Worm (Caenorhabditis elegans): ENCODE results near the gene htp-1.

DNA sequence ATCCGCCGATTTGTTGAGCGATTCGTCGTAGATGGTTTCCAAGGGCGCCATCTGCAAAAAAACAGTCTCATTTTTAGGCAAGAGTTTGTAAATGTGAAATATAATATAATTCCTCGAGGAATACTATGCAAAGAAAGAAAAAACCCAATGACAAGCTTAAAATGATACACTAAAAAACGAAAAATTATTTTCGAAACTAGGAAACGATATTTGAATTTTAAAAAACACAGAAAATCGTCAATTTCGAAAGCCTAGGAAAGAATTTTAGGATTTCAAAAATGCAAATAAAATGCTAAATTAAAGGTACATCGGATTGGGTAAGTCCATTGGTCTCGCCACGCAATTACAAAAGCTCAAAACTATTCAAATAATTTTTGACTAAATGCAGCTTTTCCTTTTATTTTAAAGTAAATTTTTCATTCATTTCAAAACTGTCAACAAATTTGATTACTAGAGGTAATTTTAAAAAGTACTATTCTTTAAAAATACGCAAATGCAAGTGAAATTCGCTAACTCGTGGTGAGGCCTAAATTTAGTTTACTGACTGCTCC is at the start of gene htp-1, which contains the start of gene ZK616.5:
- TF ChIP-seq mep-1 (tag; optimal IDR thresholded peaks at IDR 0.05) (no peak), R02D3.7 (tag; optimal IDR thresholded peaks at IDR 0.05) (no peak), rbr-2 (tag; optimal IDR thresholded peaks at IDR 0.05) (no peak), jun-1 (tag; optimal IDR thresholded peaks at IDR 0.05) (no peak), nhr-11 (tag; optimal IDR thresholded peaks at IDR 0.05) (no peak), spr-3 (GFP tag; optimal IDR thresholded peaks at IDR 0.05) (no peak), mdl-1 (tag; optimal IDR thresholded peaks at IDR 0.05) (no peak), snpc-4 (tag; optimal IDR thresholded peaks at IDR 0.05) (no peak), zip-2 (tag; optimal IDR thresholded peaks at IDR 0.05) (no peak), php-3 (GFP tag; IDR thresholded peaks at IDR 0.05) (no peak), zfp-3 (GFP tag; conservative IDR thresholded peaks at IDR 0.05) (no peak), ztf-11 (tag; optimal IDR thresholded peaks at IDR 0.05) (no peak), aly-2 (tag; optimal IDR thresholded peaks at IDR 0.05) (no peak)

Data from whole organism, L4 larva.